Fruit fly (Drosophila melanogaster) whole organism, embryonic: ENCODE measurements around the gene CG42232.

ENCODE experiments used
- Abd-B ChIP-seq: fragments of 200-800 bp; sonication (Bioruptor generic); optimal IDR thresholded peaks from 2 replicates; lab custom pipeline; 2018; ENCODE audit warnings: missing biosample characterization, mild to moderate bottlenecking, missing genetic modification characterization, moderate library complexity
- Bdp1 ChIP-seq: fragments of 200-800 bp; sonication (Bioruptor generic); optimal IDR thresholded peaks from 3 replicates; lab custom pipeline; 2016; ENCODE audit warnings: missing biosample characterization, missing genetic modification characterization
- CG10267 ChIP-seq: fragments of 200-800 bp; sonication (Bioruptor generic); optimal IDR thresholded peaks from 2 replicates; lab custom pipeline; 2018; ENCODE audit warnings: missing biosample characterization, mild to moderate bottlenecking, missing genetic modification characterization, moderate library complexity
- CG11247 ChIP-seq: fragments of 200-800 bp; sonication (Bioruptor generic); IDR thresholded peaks from 2 replicates; pipeline ENCODE4 v1.3.6; 2022; ENCODE audit warnings: missing biosample characterization, missing genetic modification characterization
- CG1233 ChIP-seq: fragments of 200-800 bp; sonication (Bioruptor generic); optimal IDR thresholded peaks from 4 replicates; lab custom pipeline; 2018; ENCODE audit warnings: missing biosample characterization, mild to moderate bottlenecking, missing genetic modification characterization
- CG14965 ChIP-seq: fragments of 200-800 bp; sonication (Bioruptor generic); optimal IDR thresholded peaks from 2 replicates; lab custom pipeline; 2016; ENCODE audit warnings: missing biosample characterization, missing genetic modification characterization, borderline replicate concordance
- CG17186 ChIP-seq: fragments of 200-800 bp; sonication (Bioruptor generic); optimal IDR thresholded peaks from 3 replicates; lab custom pipeline; 2017; ENCODE audit warnings: missing biosample characterization, missing genetic modification reagents, missing genetic modification characterization
- CG17385 ChIP-seq: fragments of 200-800 bp; sonication (Bioruptor generic); optimal IDR thresholded peaks from 3 replicates; lab custom pipeline; 2018; ENCODE audit warnings: missing biosample characterization, mild to moderate bottlenecking, missing genetic modification characterization
- CG18599 ChIP-seq: fragments of 200-800 bp; sonication (Bioruptor generic); optimal IDR thresholded peaks from 3 replicates; lab custom pipeline; 2017; ENCODE audit warnings: missing biosample characterization, missing genetic modification characterization, mild to moderate bottlenecking, moderate library complexity, missing genetic modification reagents
- CG2116 ChIP-seq: fragments of 200-800 bp; sonication (Bioruptor generic); optimal IDR thresholded peaks from 3 replicates; lab custom pipeline; 2018; ENCODE audit warnings: missing biosample characterization, mild to moderate bottlenecking, missing genetic modification characterization
- CG2202 ChIP-seq: fragments of 200-800 bp; sonication (Bioruptor generic); optimal IDR thresholded peaks from 2 replicates; lab custom pipeline; 2018; ENCODE audit warnings: missing biosample characterization, mild to moderate bottlenecking, missing genetic modification characterization
- CG3065 ChIP-seq: fragments of 200-800 bp; sonication (Bioruptor generic); optimal IDR thresholded peaks from 2 replicates; lab custom pipeline; 2016; ENCODE audit warnings: missing biosample characterization, missing genetic modification characterization
- CG31441 ChIP-seq: fragments of 200-800 bp; sonication (Bioruptor generic); IDR thresholded peaks from 2 replicates; pipeline ENCODE4 v1.3.6; 2022; ENCODE audit warnings: missing biosample characterization, missing genetic modification characterization
- CG34376 ChIP-seq: fragments of 200-800 bp; sonication (Bioruptor generic); optimal IDR thresholded peaks from 2 replicates; lab custom pipeline; 2018; ENCODE audit warnings: missing biosample characterization, mild to moderate bottlenecking, missing genetic modification characterization
- CG7271 ChIP-seq: fragments of 200-800 bp; sonication (Bioruptor generic); optimal IDR thresholded peaks from 2 replicates; lab custom pipeline; 2018; ENCODE audit warnings: missing biosample characterization, mild to moderate bottlenecking, missing genetic modification characterization, moderate library complexity
- CG8359 ChIP-seq: fragments of 200-800 bp; sonication (Bioruptor generic); optimal IDR thresholded peaks from 2 replicates; lab custom pipeline; 2017; ENCODE audit warnings: missing biosample characterization, mild to moderate bottlenecking, missing genetic modification characterization, borderline replicate concordance
- CG9817 ChIP-seq: fragments of 200-800 bp; sonication (Bioruptor generic); optimal IDR thresholded peaks from 2 replicates; lab custom pipeline; 2018; ENCODE audit warnings: missing biosample characterization, mild to moderate bottlenecking, missing genetic modification characterization, moderate library complexity
- D19A ChIP-seq: fragments of 200-800 bp; optimal IDR thresholded peaks from 3 replicates; lab custom pipeline; 2019; ENCODE audit warnings: missing biosample characterization, mild to moderate bottlenecking, missing genetic modification characterization, moderate library complexity
- Dip2 ChIP-seq: fragments of 200-800 bp; sonication (Bioruptor generic); IDR thresholded peaks from 2 replicates; pipeline ENCODE4 v1.3.6; 2022; ENCODE audit warnings: missing biosample characterization, missing genetic modification characterization
- Dll ChIP-seq: fragments of 200-800 bp; sonication (Bioruptor generic); IDR thresholded peaks from 4 replicates; pipeline ENCODE4 v1.3.6; 2022; ENCODE audit warnings: missing biosample characterization, missing genetic modification characterization; ENCODE audit not compliant: partially characterized antibody
- Dp ChIP-seq: fragments of 200-800 bp; sonication (Bioruptor generic); optimal IDR thresholded peaks from 2 replicates; lab custom pipeline; 2018; ENCODE audit warnings: missing biosample characterization, mild to moderate bottlenecking, missing genetic modification characterization, moderate library complexity
- Ets65A ChIP-seq: fragments of 200-800 bp; sonication (Bioruptor generic); peaks from one replicate; lab custom pipeline; 2016; ENCODE audit warnings: missing biosample characterization, missing genetic modification characterization
- Fer2 ChIP-seq: fragments of 200-800 bp; sonication (Bioruptor generic); optimal IDR thresholded peaks from 2 replicates; lab custom pipeline; 2018; ENCODE audit warnings: missing biosample characterization, mild to moderate bottlenecking, missing genetic modification characterization, moderate library complexity
- HLH3B ChIP-seq: fragments of 200-800 bp; sonication (Bioruptor generic); IDR thresholded peaks from 2 replicates; pipeline ENCODE4 v1.3.6; 2022; ENCODE audit warnings: missing biosample characterization, missing genetic modification characterization
- NK7.1 ChIP-seq: fragments of 200-800 bp; sonication (Bioruptor generic); optimal IDR thresholded peaks from 3 replicates; lab custom pipeline; 2016; ENCODE audit warnings: missing biosample characterization, missing genetic modification characterization
- Six4 ChIP-seq: fragments of 200-800 bp; sonication (Bioruptor generic); optimal IDR thresholded peaks from 2 replicates; lab custom pipeline; 2016; ENCODE audit warnings: missing biosample characterization, missing genetic modification characterization
- Sry-δ ChIP-seq: fragments of 200-800 bp; sonication (Bioruptor generic); optimal IDR thresholded peaks from 2 replicates; lab custom pipeline; 2016; ENCODE audit warnings: missing biosample characterization, missing genetic modification characterization
- TFAM ChIP-seq: fragments of 200-800 bp; sonication (Bioruptor generic); optimal IDR thresholded peaks from 2 replicates; lab custom pipeline; 2017; ENCODE audit warnings: missing biosample characterization, missing genetic modification characterization, inconsistent platforms
- Trl ChIP-seq, 3 experiments: fragments of >200 bp in 2 of 3; fragments of 200-800 bp in 1 of 3; sonication (Bioruptor generic) in 1 of 3; optimal IDR thresholded peaks; 2 replicates in 1 of 3; 3 replicates in 2 of 3; lab custom pipeline; 2016 to 2017; ENCODE audit warnings: missing biosample characterization in 1 of 3, missing genetic modification characterization in 1 of 3
- aop ChIP-seq: fragments of 200-800 bp; sonication (Bioruptor generic); IDR thresholded peaks from 2 replicates; pipeline ENCODE4 v1.3.6; 2022; ENCODE audit warnings: missing biosample characterization, missing genetic modification characterization
- ato ChIP-seq: fragments of 200-800 bp; sonication (Bioruptor generic); IDR thresholded peaks from 2 replicates; pipeline ENCODE4 v1.3.6; 2022; ENCODE audit warnings: missing biosample characterization, missing genetic modification characterization; ENCODE audit not compliant: partially characterized antibody
- bab2 ChIP-seq: fragments of 200-800 bp; sonication (Bioruptor generic); optimal IDR thresholded peaks from 2 replicates; lab custom pipeline; 2016; ENCODE audit warnings: missing biosample characterization, missing genetic modification characterization
- cas ChIP-seq: fragments of 200-800 bp; sonication (Bioruptor generic); IDR thresholded peaks from 2 replicates; pipeline ENCODE4 v1.3.6; 2022; ENCODE audit warnings: missing biosample characterization, missing genetic modification characterization
- chinmo ChIP-seq: fragments of 200-800 bp; sonication (Bioruptor generic); IDR thresholded peaks from 4 replicates; pipeline ENCODE4 v1.3.6; 2022; ENCODE audit warnings: missing biosample characterization, missing genetic modification characterization; ENCODE audit not compliant: partially characterized antibody
- chm ChIP-seq: fragments of 200-800 bp; sonication (Bioruptor generic); IDR thresholded peaks from 2 replicates; pipeline ENCODE4 v1.3.6; 2022; ENCODE audit warnings: missing biosample characterization, missing genetic modification characterization
- croc ChIP-seq: fragments of 200-800 bp; sonication (Bioruptor generic); conservative IDR thresholded peaks from 3 replicates; pipeline ENCODE4 v1.3.6; 2022; ENCODE audit warnings: missing biosample characterization, missing genetic modification characterization
- dimm ChIP-seq: fragments of 200-800 bp; sonication (Bioruptor generic); IDR thresholded peaks from 2 replicates; pipeline ENCODE4 v1.3.6; 2022; ENCODE audit warnings: missing biosample characterization, missing genetic modification characterization
- dm ChIP-seq: fragments of 200-800 bp; sonication (Bioruptor generic); optimal IDR thresholded peaks from 3 replicates; lab custom pipeline; 2016; ENCODE audit warnings: missing biosample characterization, missing genetic modification characterization
- insv ChIP-seq, 2 experiments: fragments of 200-800 bp; sonication (Bioruptor generic); optimal IDR thresholded peaks; 3 replicates each; lab custom pipeline; 2016 to 2018; ENCODE audit warnings: missing biosample characterization in 2 of 2, missing genetic modification characterization in 2 of 2
- ken ChIP-seq: fragments of 200-800 bp; sonication (Bioruptor generic); IDR thresholded peaks from 3 replicates; pipeline ENCODE4 v1.3.6; 2022; ENCODE audit warnings: missing biosample characterization, missing genetic modification characterization
- klu ChIP-seq: fragments of 200-800 bp; sonication (Bioruptor generic); IDR thresholded peaks from 2 replicates; pipeline ENCODE4 v1.3.6; 2022; ENCODE audit warnings: missing biosample characterization, missing genetic modification characterization
- lmd ChIP-seq: fragments of 200-800 bp; sonication (Bioruptor generic); IDR thresholded peaks from 2 replicates; pipeline ENCODE4 v1.3.6; 2022; ENCODE audit warnings: missing biosample characterization, missing genetic modification characterization
- oc ChIP-seq: fragments of 200-800 bp; sonication (Bioruptor generic); optimal IDR thresholded peaks from 2 replicates; lab custom pipeline; 2018; ENCODE audit warnings: missing biosample characterization, mild to moderate bottlenecking, missing genetic modification characterization, moderate library complexity
- onecut ChIP-seq: fragments of 200-800 bp; sonication (Bioruptor generic); IDR thresholded peaks from 2 replicates; pipeline ENCODE4 v1.3.6; 2022; ENCODE audit warnings: missing biosample characterization, missing genetic modification characterization
- ro ChIP-seq: fragments of 200-800 bp; sonication (Bioruptor generic); IDR thresholded peaks from 2 replicates; pipeline ENCODE4 v1.3.6; 2022; ENCODE audit warnings: missing biosample characterization, missing genetic modification characterization
- salm ChIP-seq: fragments of 200-800 bp; sonication (Bioruptor generic); optimal IDR thresholded peaks from 2 replicates; lab custom pipeline; 2018; ENCODE audit warnings: missing biosample characterization, mild to moderate bottlenecking, missing genetic modification characterization
- sisA ChIP-seq: fragments of 200-800 bp; sonication (Bioruptor generic); IDR thresholded peaks from 2 replicates; pipeline ENCODE4 v1.3.6; 2022; ENCODE audit warnings: missing biosample characterization, missing genetic modification characterization
- sr ChIP-seq: fragments of 200-800 bp; sonication (Bioruptor generic); IDR thresholded peaks from 3 replicates; pipeline ENCODE4 v1.3.6; 2022; ENCODE audit warnings: missing biosample characterization, missing genetic modification characterization
- wor ChIP-seq: fragments of 200-800 bp; sonication (Bioruptor generic); IDR thresholded peaks from 2 replicates; pipeline ENCODE4 v1.3.6; 2022; ENCODE audit warnings: missing biosample characterization, missing genetic modification characterization

CG42232 gene

DNA sequence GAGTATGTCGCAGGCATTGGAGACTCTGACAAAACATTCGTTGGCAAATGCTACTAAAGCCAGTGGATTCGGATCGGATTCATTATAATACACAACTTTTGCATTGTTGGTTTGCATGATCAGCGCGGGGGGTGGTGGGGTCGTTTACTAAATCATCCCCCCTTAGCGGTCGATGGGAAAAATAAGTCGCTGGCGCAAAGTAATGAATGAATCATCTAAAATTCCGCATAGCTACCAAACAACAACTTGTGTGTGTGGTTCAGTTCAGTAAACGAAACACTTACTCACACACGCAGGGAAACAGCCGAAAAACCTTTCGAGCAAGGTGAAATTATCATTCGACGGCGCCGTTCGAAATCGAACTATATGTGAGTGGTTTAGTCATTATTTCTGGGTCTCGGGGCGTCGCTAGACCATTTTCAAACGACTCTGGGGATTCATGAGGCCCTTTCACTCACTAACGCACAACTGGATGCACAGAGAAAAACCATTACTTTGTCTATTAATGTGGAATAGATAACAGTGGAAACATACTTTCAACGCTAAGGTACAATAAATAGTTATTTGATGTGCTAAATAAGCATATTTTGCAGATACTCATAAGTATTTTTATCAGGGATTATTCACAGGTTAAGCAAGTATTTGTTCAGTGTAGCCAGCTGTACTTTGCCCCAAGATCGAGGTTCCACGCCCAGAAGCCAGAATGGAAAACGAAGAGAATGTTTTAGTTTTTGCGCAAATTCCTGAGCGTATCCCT, 20.9 kb downstream of the CG42232 start (continued):
- TF ChIP-seq Trl (optimal IDR thresholded peaks at IDR 0.05; lab: Kevin White, UChicago) = no peak
- peak; percentile 34 for TF ChIP-seq Trl (GFP tag; optimal IDR thresholded peaks at IDR 0.05; lab: Kevin White, UChicago)
- TF ChIP-seq CG2202 (tag; lab: Kevin White, UChicago) = peak; percentile 68
- TF ChIP-seq wor (GFP tag; lab: Robert Waterston, UW) = peak; percentile 80
- TF ChIP-seq chinmo = 0 out of 4 replicates have a peak, but pooled peaks have one; percentile 41
- no peak for TF ChIP-seq CG7271 (tag; lab: Kevin White, UChicago)
- peak; percentile 66 for TF ChIP-seq salm (tag; lab: Kevin White, UChicago)
- peak; percentile 14 for TF ChIP-seq CG1233 (GFP tag; lab: Kevin White, UChicago)
- TF ChIP-seq Abd-B (GFP tag; lab: Kevin White, UChicago) = peak; percentile 42
- TF ChIP-seq Six4 (GFP tag; lab: Kevin White, UChicago) = peak; percentile 28
- peak; percentile 66 for TF ChIP-seq CG9817 (tag; lab: Kevin White, UChicago)
- TF ChIP-seq dimm (GFP tag; lab: Robert Waterston, UW) = peak; percentile 75
- TF ChIP-seq CG10267 (tag; lab: Kevin White, UChicago) = peak; percentile 49
- peak; percentile 48 for TF ChIP-seq CG8359 (GFP tag; lab: Kevin White, UChicago)
- no peak for TF ChIP-seq NK7.1 (GFP tag; lab: Kevin White, UChicago)
- TF ChIP-seq sr = peak; percentile 62; the same call in 2 of the 3 replicates
- TF ChIP-seq oc = peak; percentile 65
- peak; percentile 12 for TF ChIP-seq ro (GFP tag; lab: Robert Waterston, UW)
- no peak for TF ChIP-seq Dll (GFP tag; lab: Robert Waterston, UW)
- TF ChIP-seq klu (GFP tag; lab: Robert Waterston, UW) = no peak
- peak; percentile 82 for TF ChIP-seq lmd
- peak; percentile 90 for TF ChIP-seq ken
- TF ChIP-seq Sry-δ = no peak
- TF ChIP-seq CG17385 = peak; percentile 52
- peak; percentile 48 for TF ChIP-seq CG18599
- no peak for TF ChIP-seq insv (GFP tag; optimal IDR thresholded peaks at IDR 0.05; lab: Kevin White, UChicago)
- TF ChIP-seq D19A (tag; lab: Kevin White, UChicago) = peak; percentile 46
- TF ChIP-seq CG31441 (GFP tag; lab: Robert Waterston, UW) = peak; percentile 82
- TF ChIP-seq Fer2 (tag; lab: Kevin White, UChicago) = peak; percentile 7
- TF ChIP-seq CG17186 (GFP tag; lab: Kevin White, UChicago) = peak; percentile 66
- peak; percentile 85 for TF ChIP-seq chm (GFP tag; lab: Robert Waterston, UW)
- no peak for TF ChIP-seq CG14965 (GFP tag; lab: Kevin White, UChicago)
- TF ChIP-seq Ets65A (GFP tag; lab: Kevin White, UChicago) = peak; percentile 96
- TF ChIP-seq CG3065 (GFP tag; lab: Kevin White, UChicago) = no peak
- no peak for TF ChIP-seq CG34376 (GFP tag; lab: Kevin White, UChicago)
- peak; percentile 87 for TF ChIP-seq HLH3B (GFP tag; lab: Robert Waterston, UW)
- TF ChIP-seq onecut (GFP tag; lab: Robert Waterston, UW) = peak; percentile 19
- TF ChIP-seq TFAM (GFP tag; lab: Kevin White, UChicago) = no peak
- TF ChIP-seq aop (GFP tag; lab: Robert Waterston, UW) = 0 out of 2 replicates have a peak, but pooled peaks have one; percentile 5
- peak; percentile 58 for TF ChIP-seq dm
- TF ChIP-seq Dip2 = no peak
- peak; percentile 85 for TF ChIP-seq sisA
- TF ChIP-seq croc (GFP tag; lab: Robert Waterston, UW) = peak; percentile 59
- peak; percentile 75 for TF ChIP-seq CG11247 (GFP tag; lab: Robert Waterston, UW)
- TF ChIP-seq cas (GFP tag; lab: Robert Waterston, UW) = peak; percentile 73
- peak; percentile 63 for TF ChIP-seq Bdp1 (GFP tag; lab: Kevin White, UChicago)
- TF ChIP-seq Dp = no peak
- TF ChIP-seq ato (GFP tag; lab: Robert Waterston, UW) = no peak
- TF ChIP-seq bab2 (GFP tag; lab: Kevin White, UChicago) = peak; percentile 35
- TF ChIP-seq CG2116 = no peak
